Fruit fly (Drosophila melanogaster) whole organism, prepupa: ENCODE data around the gene Hr4.
A peak's percentile ranks its signal among the peaks of the same experiment; 100 is the strongest.

Experiments
- CG10631 ChIP-seq: fragments of 200-800 bp; sonication (Bioruptor generic); optimal IDR thresholded peaks from 2 replicates; lab custom pipeline; 2016; ENCODE audit warnings: missing biosample characterization, missing genetic modification characterization
- CG10669 ChIP-seq: fragments of 200-800 bp; sonication (Bioruptor generic); optimal IDR thresholded peaks from 3 replicates; lab custom pipeline; 2018; ENCODE audit warnings: missing biosample characterization, mild to moderate bottlenecking, missing genetic modification characterization, moderate library complexity
- CG11902 ChIP-seq: fragments of 200-800 bp; sonication (Bioruptor generic); optimal IDR thresholded peaks from 3 replicates; lab custom pipeline; 2016; ENCODE audit warnings: missing biosample characterization, missing genetic modification characterization
- CG1621 ChIP-seq: fragments of 200-800 bp; sonication (Bioruptor generic); optimal IDR thresholded peaks from 3 replicates; lab custom pipeline; 2018; ENCODE audit warnings: missing biosample characterization, mild to moderate bottlenecking, missing genetic modification characterization
- CG16779 ChIP-seq: fragments of 200-800 bp; sonication (Bioruptor generic); optimal IDR thresholded peaks from 3 replicates; lab custom pipeline; 2017; ENCODE audit warnings: missing biosample characterization, mild to moderate bottlenecking, missing genetic modification characterization
- CG3032 ChIP-seq: fragments of 200-800 bp; optimal IDR thresholded peaks from 2 replicates; lab custom pipeline; 2019; ENCODE audit warnings: missing biosample characterization, mild to moderate bottlenecking, missing genetic modification characterization, moderate library complexity
- CG31627 ChIP-seq: fragments of 200-800 bp; sonication (Bioruptor generic); optimal IDR thresholded peaks from 3 replicates; lab custom pipeline; 2016; ENCODE audit warnings: missing biosample characterization, missing genetic modification characterization
- CG3919 ChIP-seq: fragments of 200-800 bp; sonication (Bioruptor generic); optimal IDR thresholded peaks from 3 replicates; lab custom pipeline; 2016; ENCODE audit warnings: missing biosample characterization, missing genetic modification characterization
- CG4318 ChIP-seq: fragments of 200-800 bp; sonication (Bioruptor generic); optimal IDR thresholded peaks from 3 replicates; lab custom pipeline; 2017; ENCODE audit warnings: missing biosample characterization, mild to moderate bottlenecking, missing genetic modification characterization
- CG6163 ChIP-seq: fragments of 200-800 bp; sonication (Bioruptor generic); IDR thresholded peaks from 3 replicates; pipeline ENCODE4 v1.3.6; 2022; ENCODE audit warnings: missing biosample characterization, missing genetic modification characterization
- CG6792 ChIP-seq: fragments of 200-800 bp; sonication (Bioruptor generic); optimal IDR thresholded peaks from 3 replicates; lab custom pipeline; 2016; ENCODE audit warnings: missing biosample characterization, missing genetic modification characterization
- CG6808 ChIP-seq: fragments of 200-800 bp; sonication (Bioruptor generic); optimal IDR thresholded peaks from 3 replicates; lab custom pipeline; 2017; ENCODE audit warnings: missing biosample characterization, missing genetic modification characterization, mild to moderate bottlenecking, moderate library complexity, missing genetic modification reagents
- CG6854 ChIP-seq: fragments of 200-800 bp; sonication (Bioruptor generic); optimal IDR thresholded peaks from 2 replicates; lab custom pipeline; 2017; ENCODE audit warnings: missing biosample characterization, mild to moderate bottlenecking, missing genetic modification characterization
- CG7368 ChIP-seq: fragments of 200-800 bp; sonication (Bioruptor generic); optimal IDR thresholded peaks from 3 replicates; lab custom pipeline; 2016; ENCODE audit warnings: missing biosample characterization, missing genetic modification characterization
- CG8119 ChIP-seq: fragments of 200-800 bp; sonication (Bioruptor generic); IDR thresholded peaks from 3 replicates; pipeline ENCODE4 v1.3.6; 2022; ENCODE audit warnings: missing biosample characterization, missing genetic modification characterization
- CG8319 ChIP-seq: fragments of 200-800 bp; sonication (Bioruptor generic); optimal IDR thresholded peaks from 3 replicates; lab custom pipeline; 2016; ENCODE audit warnings: missing biosample characterization, missing genetic modification characterization
- CG9139 ChIP-seq: fragments of 200-800 bp; sonication (Bioruptor generic); optimal IDR thresholded peaks from 3 replicates; lab custom pipeline; 2017; ENCODE audit warnings: missing biosample characterization, mild to moderate bottlenecking, missing genetic modification characterization
- Eip75B ChIP-seq: fragments of 200-800 bp; sonication (Bioruptor generic); optimal IDR thresholded peaks from 3 replicates; lab custom pipeline; 2016; ENCODE audit warnings: missing biosample characterization, missing genetic modification characterization
- Eip78C ChIP-seq: fragments of 200-800 bp; sonication (Bioruptor generic); peaks from one replicate; lab custom pipeline; 2016; ENCODE audit warnings: missing biosample characterization, missing genetic modification characterization
- Ets96B ChIP-seq: fragments of 200-800 bp; optimal IDR thresholded peaks from 2 replicates; lab custom pipeline; 2019; ENCODE audit warnings: missing biosample characterization, mild to moderate bottlenecking, missing genetic modification characterization, moderate library complexity
- Hr39 ChIP-seq: fragments of 200-800 bp; sonication (Bioruptor generic); optimal IDR thresholded peaks from 2 replicates; lab custom pipeline; 2016; ENCODE audit warnings: missing biosample characterization, missing genetic modification characterization
- Lpt ChIP-seq: fragments of 200-800 bp; sonication (Bioruptor generic); optimal IDR thresholded peaks from 3 replicates; lab custom pipeline; 2016; ENCODE audit warnings: missing biosample characterization, missing genetic modification characterization
- Met ChIP-seq: fragments of 200-800 bp; sonication (Bioruptor generic); optimal IDR thresholded peaks from 3 replicates; lab custom pipeline; 2016; ENCODE audit warnings: missing biosample characterization, missing genetic modification characterization
- OdsH ChIP-seq: fragments of 200-800 bp; sonication (Bioruptor generic); optimal IDR thresholded peaks from 3 replicates; lab custom pipeline; 2016; ENCODE audit warnings: missing biosample characterization, missing genetic modification characterization
- Sox14 ChIP-seq: fragments of 200-800 bp; sonication (Bioruptor generic); optimal IDR thresholded peaks from 3 replicates; lab custom pipeline; 2016; ENCODE audit warnings: missing biosample characterization, missing genetic modification characterization
- cyc ChIP-seq: fragments of 200-800 bp; sonication (Bioruptor generic); optimal IDR thresholded peaks from 3 replicates; lab custom pipeline; 2016; ENCODE audit warnings: missing biosample characterization, missing genetic modification characterization
- dsx ChIP-seq: fragments of 200-800 bp; optimal IDR thresholded peaks from 3 replicates; lab custom pipeline; 2019; ENCODE audit warnings: missing biosample characterization, mild to moderate bottlenecking, missing genetic modification characterization, moderate library complexity; ENCODE audit not compliant: poor library complexity, severe bottlenecking
- esn ChIP-seq: fragments of 200-800 bp; sonication (Bioruptor generic); optimal IDR thresholded peaks from 2 replicates; lab custom pipeline; 2016; ENCODE audit warnings: missing biosample characterization, mild to moderate bottlenecking, missing genetic modification characterization, moderate library complexity
- fkh ChIP-seq: fragments of 200-800 bp; sonication (Bioruptor generic); optimal IDR thresholded peaks from 3 replicates; lab custom pipeline; 2017; ENCODE audit warnings: missing biosample characterization, mild to moderate bottlenecking, missing genetic modification characterization, moderate library complexity
- lz ChIP-seq: fragments of 200-800 bp; sonication (Bioruptor generic); optimal IDR thresholded peaks from 3 replicates; lab custom pipeline; 2016; ENCODE audit warnings: missing biosample characterization, missing genetic modification characterization
- pdm3 ChIP-seq: fragments of 200-800 bp; sonication (Bioruptor generic); optimal IDR thresholded peaks from 3 replicates; lab custom pipeline; 2016; ENCODE audit warnings: missing biosample characterization, missing genetic modification characterization
- svp ChIP-seq: fragments of 200-800 bp; sonication (Bioruptor generic); peaks from one replicate; lab custom pipeline; 2016; ENCODE audit warnings: missing biosample characterization, missing genetic modification characterization
- vri ChIP-seq: fragments of 200-800 bp; sonication (Bioruptor generic); optimal IDR thresholded peaks from 3 replicates; lab custom pipeline; 2016; ENCODE audit warnings: missing biosample characterization, mild to moderate bottlenecking, missing genetic modification characterization

Hr4 gene

DNA sequence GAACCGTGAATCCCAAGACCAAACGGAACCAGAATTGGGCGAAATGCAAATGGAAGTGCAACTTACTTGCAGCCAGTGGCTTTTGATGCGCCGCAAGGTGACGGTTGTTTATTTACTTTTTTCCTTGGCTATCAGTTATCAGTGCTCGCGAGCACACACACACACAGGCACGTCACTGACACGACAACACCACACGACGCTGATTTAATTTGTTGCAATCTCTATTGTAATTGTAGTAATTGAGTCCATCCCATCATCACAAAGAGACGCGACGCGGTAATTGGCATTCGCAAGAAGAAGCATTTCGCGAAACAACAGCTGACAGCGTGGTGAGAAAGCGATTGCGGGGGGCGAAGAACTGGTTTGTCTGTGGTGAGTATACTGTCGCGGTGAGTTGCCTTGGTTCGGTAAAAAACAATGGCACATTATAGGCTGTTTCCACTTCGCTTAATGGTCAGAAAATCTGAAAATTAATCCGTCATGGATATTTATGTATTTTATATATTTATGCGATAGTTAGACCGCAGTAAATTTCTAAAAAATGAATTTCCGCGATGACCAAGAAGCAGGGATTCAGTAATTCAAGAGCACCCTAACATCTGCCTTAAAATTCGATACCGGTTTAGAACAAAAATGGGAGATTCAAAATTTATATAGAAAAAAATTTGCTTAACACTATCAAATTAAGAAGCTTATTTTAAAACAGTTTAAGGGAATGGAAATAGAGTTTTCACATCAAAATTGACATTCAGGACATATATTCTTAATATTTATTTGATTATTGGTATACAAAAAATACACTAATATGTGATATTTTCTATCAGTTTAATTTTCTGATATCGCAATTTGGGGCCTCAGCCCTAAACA lies 100.5 kb downstream of the Hr4 start, which contains the start of the genes Actn and usp (continued):
- TF ChIP-seq fkh (GFP tag; lab: Kevin White, UChicago) = peak; percentile 11
- TF ChIP-seq CG8119 = no peak
- no peak for TF ChIP-seq CG9139 (GFP tag; lab: Kevin White, UChicago)
- no peak for TF ChIP-seq Eip75B
- TF ChIP-seq CG16779 = peak; percentile 44
- peak; percentile 26 for TF ChIP-seq CG4318
- peak; percentile 32 for TF ChIP-seq lz (GFP tag; lab: Kevin White, UChicago)
- peak; percentile 37 for TF ChIP-seq cyc
- TF ChIP-seq Sox14 (GFP tag; lab: Kevin White, UChicago) = peak; percentile 64
- peak; percentile 40 for TF ChIP-seq CG31627 (GFP tag; lab: Kevin White, UChicago)
- TF ChIP-seq CG3032 (tag; lab: Kevin White, UChicago) = peak; percentile 37
- TF ChIP-seq CG8319 (GFP tag; lab: Kevin White, UChicago) = no peak
- TF ChIP-seq CG1621 = peak; percentile 8
- peak; percentile 25 for TF ChIP-seq CG3919 (GFP tag; lab: Kevin White, UChicago)
- TF ChIP-seq Hr39 (GFP tag; lab: Kevin White, UChicago) = peak; percentile 8
- TF ChIP-seq CG6808 (GFP tag; lab: Kevin White, UChicago) = no peak
- peak; percentile 63 for TF ChIP-seq CG6854 (GFP tag; lab: Kevin White, UChicago)
- TF ChIP-seq Lpt (GFP tag; lab: Kevin White, UChicago) = no peak
- peak; percentile 44 for TF ChIP-seq pdm3 (GFP tag; lab: Kevin White, UChicago)
- TF ChIP-seq CG11902 (GFP tag; lab: Kevin White, UChicago) = no peak
- peak; percentile 6 for TF ChIP-seq Ets96B (tag; lab: Kevin White, UChicago)

dm6 chrX:2043660-2044397 lies 102.1 kb downstream of the Hr4 start, which contains the start of gene CG4325:
Gene CG4325 (minus strand): TSS chrX:2043818.
- TF ChIP-seq CG10669 (GFP tag; lab: Kevin White, UChicago) (no peak), Eip78C (GFP tag; lab: Kevin White, UChicago) (peak; percentile 15), CG10631 (GFP tag; lab: Kevin White, UChicago) (no peak), CG8119 (no peak), CG3919 (GFP tag; lab: Kevin White, UChicago) (no peak), CG7368 (GFP tag; lab: Kevin White, UChicago) (no peak), OdsH (GFP tag; lab: Kevin White, UChicago) (no peak), Lpt (GFP tag; lab: Kevin White, UChicago) (no peak), CG31627 (GFP tag; lab: Kevin White, UChicago) (no peak), svp (GFP tag; lab: Kevin White, UChicago) (peak; percentile 95), CG6163 (GFP tag; lab: Robert Waterston, UW) (0 out of 3 replicates have a peak, but pooled peaks have one; percentile 16), dsx (GFP tag; lab: Kevin White, UChicago) (no peak), CG16779 (no peak), vri (GFP tag; lab: Kevin White, UChicago) (peak; percentile 39), CG6792 (GFP tag; lab: Kevin White, UChicago) (no peak), Sox14 (GFP tag; lab: Kevin White, UChicago) (no peak), Eip75B (no peak)

- TF ChIP-seq svp (GFP tag; lab: Kevin White, UChicago) (peak; percentile 70), vri (GFP tag; lab: Kevin White, UChicago) (peak; percentile 87), esn (GFP tag; lab: Kevin White, UChicago) (no peak), Met (GFP tag; lab: Kevin White, UChicago) (peak; percentile 31), Sox14 (GFP tag; lab: Kevin White, UChicago) (no peak), OdsH (GFP tag; lab: Kevin White, UChicago) (no peak), CG10669 (GFP tag; lab: Kevin White, UChicago) (no peak), Eip78C (GFP tag; lab: Kevin White, UChicago) (peak; percentile 33), fkh (GFP tag; lab: Kevin White, UChicago) (peak; percentile 51)
- TF ChIP-seq, all 60 proteins: peak for 5
Measured at dm6 chrX:2048778-2049686, 107.3 kb downstream of the Hr4 start.
